Worm (Caenorhabditis elegans) whole organism, L3 larva: Measurements from ENCODE around the gene Y75B12B.11.

Experiments
- R02D3.7 ChIP-seq: fragments of 150-350 bp; optimal IDR thresholded peaks from 2 replicates; lab custom pipeline; 2014; ENCODE audit warnings: missing biosample characterization, missing genetic modification characterization
- ZK546.5 ChIP-seq: sonication (generic microtip); optimal IDR thresholded peaks from 2 replicates; lab custom pipeline; 2017; ENCODE audit warnings: missing biosample characterization, missing genetic modification characterization
- aly-2 ChIP-seq: fragments of 150-350 bp; optimal IDR thresholded peaks from 2 replicates; lab custom pipeline; 2014; ENCODE audit warnings: missing biosample characterization, missing genetic modification characterization
- ceh-16 ChIP-seq: sonication (generic microtip); optimal IDR thresholded peaks from 2 replicates; lab custom pipeline; 2017; ENCODE audit warnings: missing biosample characterization, missing genetic modification characterization
- ceh-82 ChIP-seq: fragments of 150-350 bp; optimal IDR thresholded peaks from 2 replicates; lab custom pipeline; 2014; ENCODE audit warnings: missing biosample characterization, missing genetic modification characterization
- ceh-9 ChIP-seq: sonication (generic microtip); optimal IDR thresholded peaks from 2 replicates; lab custom pipeline; 2018; ENCODE audit warnings: missing biosample characterization, missing genetic modification characterization
- daf-12 ChIP-seq: fragments of 150-350 bp; optimal IDR thresholded peaks from 2 replicates; lab custom pipeline; 2014; ENCODE audit warnings: missing biosample characterization, missing genetic modification reagents, missing genetic modification characterization
- egl-5 ChIP-seq: fragments of 150-350 bp; optimal IDR thresholded peaks from 2 replicates; lab custom pipeline; 2017; ENCODE audit warnings: missing biosample characterization, missing genetic modification reagents, missing genetic modification characterization, inconsistent platforms
- elt-1 ChIP-seq: fragments of 150-350 bp; optimal IDR thresholded peaks from 2 replicates; lab custom pipeline; 2014; ENCODE audit warnings: missing biosample characterization, missing genetic modification characterization
- elt-2 ChIP-seq: sonication (generic microtip); optimal IDR thresholded peaks from 2 replicates; lab custom pipeline; 2016; ENCODE audit warnings: missing genetic modification reagents, mild to moderate bottlenecking, missing genetic modification characterization, missing compliant biosample characterization
- fkh-10 ChIP-seq: sonication (generic microtip); optimal IDR thresholded peaks from 2 replicates; lab custom pipeline; 2017; ENCODE audit warnings: missing biosample characterization, missing genetic modification reagents, missing genetic modification characterization
- fos-1 ChIP-seq: fragments of 150-350 bp; optimal IDR thresholded peaks from 2 replicates; lab custom pipeline; 2014; ENCODE audit warnings: missing biosample characterization, missing genetic modification characterization
- hmg-11 ChIP-seq: sonication (generic microtip); optimal IDR thresholded peaks from 2 replicates; lab custom pipeline; 2016; ENCODE audit warnings: missing genetic modification characterization, missing compliant biosample characterization
- jun-1 ChIP-seq: fragments of 150-350 bp; optimal IDR thresholded peaks from 2 replicates; lab custom pipeline; 2014; ENCODE audit warnings: missing biosample characterization, missing genetic modification reagents, missing genetic modification characterization
- lin-15B ChIP-seq: fragments of 150-350 bp; optimal IDR thresholded peaks from 2 replicates; lab custom pipeline; 2014; ENCODE audit warnings: missing biosample characterization, missing genetic modification characterization
- lsy-12 ChIP-seq: sonication (generic microtip); optimal IDR thresholded peaks from 2 replicates; lab custom pipeline; 2016; ENCODE audit warnings: mild to moderate bottlenecking, missing genetic modification characterization, missing compliant biosample characterization
- mdl-1 ChIP-seq: fragments of 150-350 bp; optimal IDR thresholded peaks from 2 replicates; lab custom pipeline; 2014; ENCODE audit warnings: missing biosample characterization, missing genetic modification characterization
- mml-1 ChIP-seq: fragments of 150-350 bp; sonication (generic microtip); optimal IDR thresholded peaks from 3 replicates; lab custom pipeline; 2014; ENCODE audit warnings: missing biosample characterization, missing genetic modification characterization
- nfya-1 ChIP-seq: sonication (generic microtip); optimal IDR thresholded peaks from 2 replicates; lab custom pipeline; 2017; ENCODE audit warnings: missing genetic modification characterization, mild to moderate bottlenecking, missing compliant biosample characterization, antibody characterized with exemption, moderate library complexity; ENCODE audit not compliant: insufficient read depth
- nhr-11 ChIP-seq: fragments of 150-350 bp; optimal IDR thresholded peaks from 2 replicates; lab custom pipeline; 2014; ENCODE audit warnings: missing biosample characterization, missing genetic modification characterization
- nhr-12 ChIP-seq: fragments of 150-350 bp; optimal IDR thresholded peaks from 2 replicates; lab custom pipeline; 2014; ENCODE audit warnings: missing biosample characterization, missing genetic modification characterization
- nhr-23 ChIP-seq: fragments of 150-350 bp; optimal IDR thresholded peaks from 2 replicates; lab custom pipeline; 2014; ENCODE audit warnings: missing biosample characterization, missing genetic modification reagents, missing genetic modification characterization
- nhr-237 ChIP-seq: fragments of 150-350 bp; optimal IDR thresholded peaks from 2 replicates; lab custom pipeline; 2014; ENCODE audit warnings: missing biosample characterization, missing genetic modification characterization
- nhr-25 ChIP-seq: sonication (generic microtip); optimal IDR thresholded peaks from 2 replicates; lab custom pipeline; 2017; ENCODE audit warnings: missing biosample characterization, missing genetic modification characterization
- nhr-43 ChIP-seq: sonication (generic microtip); optimal IDR thresholded peaks from 2 replicates; lab custom pipeline; 2016; ENCODE audit warnings: mild to moderate bottlenecking, missing genetic modification characterization, missing compliant biosample characterization; ENCODE audit not compliant: poor library complexity, severe bottlenecking
- nhr-67 ChIP-seq: fragments of 150-350 bp; optimal IDR thresholded peaks from 2 replicates; lab custom pipeline; 2014; ENCODE audit warnings: missing biosample characterization, missing genetic modification characterization
- nhr-76 ChIP-seq: fragments of 150-350 bp; sonication (generic microtip); optimal IDR thresholded peaks from 5 replicates; lab custom pipeline; 2014; ENCODE audit warnings: missing biosample characterization, missing genetic modification characterization
- nhr-77 ChIP-seq: fragments of 150-350 bp; optimal IDR thresholded peaks from 2 replicates; lab custom pipeline; 2014; ENCODE audit warnings: missing biosample characterization, missing genetic modification characterization
- pha-4 ChIP-seq: fragments of 150-350 bp; optimal IDR thresholded peaks from 2 replicates; lab custom pipeline; 2014; ENCODE audit warnings: missing biosample characterization, missing genetic modification reagents, missing genetic modification characterization
- sea-2 ChIP-seq: fragments of 150-350 bp; sonication (generic microtip); optimal IDR thresholded peaks from 4 replicates; lab custom pipeline; 2014; ENCODE audit warnings: missing biosample characterization, missing genetic modification reagents, missing genetic modification characterization
- skn-1 ChIP-seq: fragments of 150-350 bp; optimal IDR thresholded peaks from 2 replicates; lab custom pipeline; 2014; ENCODE audit warnings: missing biosample characterization, missing genetic modification characterization
- snpc-4 ChIP-seq: fragments of 150-350 bp; optimal IDR thresholded peaks from 2 replicates; lab custom pipeline; 2014; ENCODE audit warnings: missing biosample characterization, missing genetic modification characterization
- unc-39 ChIP-seq: sonication (generic microtip); optimal IDR thresholded peaks from 4 replicates; lab custom pipeline; 2017; ENCODE audit warnings: missing biosample characterization, missing genetic modification characterization
- unc-62 ChIP-seq: fragments of 150-350 bp; sonication (generic microtip); optimal IDR thresholded peaks from 4 replicates; lab custom pipeline; 2014; ENCODE audit warnings: missing biosample characterization, missing genetic modification reagents, missing genetic modification characterization
- zag-1 ChIP-seq: fragments of 150-350 bp; optimal IDR thresholded peaks from 2 replicates; lab custom pipeline; 2014; ENCODE audit warnings: missing biosample characterization, missing genetic modification characterization
- ztf-11 ChIP-seq: fragments of 150-350 bp; optimal IDR thresholded peaks from 2 replicates; lab custom pipeline; 2014; ENCODE audit warnings: missing biosample characterization, missing genetic modification characterization
- ztf-4 ChIP-seq: fragments of 150-350 bp; optimal IDR thresholded peaks from 2 replicates; lab custom pipeline; 2014; ENCODE audit warnings: missing biosample characterization, missing genetic modification characterization

The Y75B12B.11 gene

ce11 chrV:15150661-15151060, 40.4 kb upstream of the Y75B12B.11 start, which contains the start of gene T09F5.2:
Gene T09F5.2 (plus strand): TSS chrV:15150961.
- no peak for TF ChIP-seq skn-1 (tag; lab: Kevin White, UChicago)
- no peak for TF ChIP-seq hmg-11
- TF ChIP-seq nhr-67: no peak
- no peak for TF ChIP-seq mdl-1 (tag; lab: Kevin White, UChicago)
- no peak for TF ChIP-seq ceh-82 (tag; lab: Kevin White, UChicago)
- TF ChIP-seq snpc-4 (tag; lab: Kevin White, UChicago): no peak
- no peak for TF ChIP-seq egl-5
- TF ChIP-seq nhr-23 (tag; lab: Kevin White, UChicago): no peak
- no peak for TF ChIP-seq nhr-25 (tag; lab: Kevin White, UChicago)
- no peak for TF ChIP-seq unc-62 (GFP tag; lab: Kevin White, UChicago)
- TF ChIP-seq aly-2 (tag; lab: Kevin White, UChicago): no peak
- no peak for TF ChIP-seq nhr-43 (tag; lab: Kevin White, UChicago)
- no peak for TF ChIP-seq ZK546.5 (tag; lab: Kevin White, UChicago)

DNA sequence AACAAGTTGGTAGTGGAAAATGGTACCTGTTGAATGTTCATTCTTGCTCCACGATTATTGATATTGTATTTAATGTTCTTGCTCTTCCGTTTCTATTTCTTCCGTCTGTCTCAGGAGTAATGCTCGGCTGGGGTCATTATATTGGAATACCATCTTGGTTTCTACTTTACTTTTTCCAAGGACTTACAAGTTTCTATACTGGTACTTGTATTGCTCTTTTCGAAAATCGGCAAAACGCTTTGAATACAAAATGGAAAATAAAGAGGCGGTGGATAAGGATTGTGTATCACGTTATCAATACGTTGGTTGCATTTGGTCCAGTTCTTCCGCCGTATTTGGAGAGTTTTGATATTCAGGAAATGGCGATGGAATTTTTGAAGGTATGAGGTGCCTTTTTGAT, 39.1 kb upstream of the Y75B12B.11 start:
- TF ChIP-seq elt-1 (tag; lab: Kevin White, UChicago) (no peak), snpc-4 (tag; lab: Kevin White, UChicago) (no peak), nhr-237 (tag; lab: Kevin White, UChicago) (no peak), nhr-67 (no peak), ztf-4 (tag; lab: Kevin White, UChicago) (no peak), nhr-76 (no peak), nfya-1 (tag; lab: Kevin White, UChicago) (no peak), egl-5 (no peak), nhr-25 (tag; lab: Kevin White, UChicago) (no peak), nhr-23 (tag; lab: Kevin White, UChicago) (no peak), aly-2 (tag; lab: Kevin White, UChicago) (no peak), zag-1 (tag; lab: Kevin White, UChicago) (no peak)

DNA sequence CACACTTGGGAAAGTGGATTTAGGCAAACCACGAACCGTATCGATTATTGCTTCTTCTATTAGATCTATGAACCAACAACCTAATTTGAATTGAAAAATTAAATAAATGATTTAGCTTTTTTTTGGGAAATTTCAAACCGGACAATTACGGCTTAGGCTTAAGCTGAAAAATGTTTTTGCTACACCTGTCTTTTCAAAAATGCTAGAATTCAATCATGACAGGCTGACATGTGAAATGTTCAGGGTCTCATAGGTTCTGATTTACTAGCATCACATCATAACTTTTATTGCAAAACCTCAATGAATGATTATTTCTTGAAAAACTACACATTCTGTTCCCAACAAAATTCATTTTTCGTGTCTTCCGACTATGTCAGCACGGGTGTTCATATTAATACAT, 37.8 kb upstream of the Y75B12B.11 start, which contains the start of gene srh-55:
srh-55 (plus strand) TSS at position 301 of the 400 bp plus-strand sequence.
- TF ChIP-seq unc-39 (no peak), skn-1 (tag; lab: Kevin White, UChicago) (no peak), egl-5 (no peak), ztf-11 (tag; lab: Kevin White, UChicago) (no peak), zag-1 (tag; lab: Kevin White, UChicago) (no peak), sea-2 (GFP tag; lab: Kevin White, UChicago) (no peak), nhr-77 (tag; lab: Kevin White, UChicago) (no peak), ceh-16 (tag; lab: Kevin White, UChicago) (no peak), ceh-9 (no peak), aly-2 (tag; lab: Kevin White, UChicago) (no peak), unc-62 (GFP tag; lab: Kevin White, UChicago) (no peak), nhr-11 (tag; lab: Kevin White, UChicago) (no peak), R02D3.7 (no peak), jun-1 (tag; lab: Kevin White, UChicago) (no peak), nhr-23 (tag; lab: Kevin White, UChicago) (no peak), lsy-12 (tag; lab: Kevin White, UChicago) (no peak), fos-1 (no peak)

DNA sequence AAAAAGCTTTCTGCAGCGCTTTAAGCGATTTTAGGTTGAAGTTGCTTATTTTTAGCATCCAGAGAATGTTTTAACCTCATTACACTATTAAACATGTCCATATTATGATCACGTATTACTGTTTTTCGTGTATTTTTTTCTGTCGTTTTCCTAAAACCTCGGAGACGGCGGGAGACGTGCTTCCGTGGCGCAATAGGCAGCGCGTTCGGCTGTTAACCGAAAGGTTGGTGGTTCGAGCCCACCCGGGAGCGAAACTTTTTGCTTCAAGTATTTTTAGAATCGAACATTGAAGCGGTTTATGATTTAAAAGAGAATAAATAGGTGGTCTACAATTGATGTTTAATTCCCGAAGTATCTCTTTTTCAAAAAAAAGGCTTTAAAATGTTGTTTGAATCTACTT, 34.6 kb upstream of the Y75B12B.11 start:
- TF ChIP-seq unc-62 (GFP tag; lab: Kevin White, UChicago) (no peak), nhr-12 (no peak), nfya-1 (tag; lab: Kevin White, UChicago) (no peak), lin-15B (no peak), elt-2 (tag; lab: Kevin White, UChicago) (no peak), unc-39 (no peak), mdl-1 (tag; lab: Kevin White, UChicago) (no peak), mml-1 (tag; lab: Kevin White, UChicago) (no peak), nhr-67 (no peak), daf-12 (tag; lab: Kevin White, UChicago) (no peak), lsy-12 (tag; lab: Kevin White, UChicago) (no peak), ztf-11 (tag; lab: Kevin White, UChicago) (no peak), pha-4 (tag; lab: Kevin White, UChicago) (no peak), fkh-10 (GFP tag; lab: Kevin White, UChicago) (no peak), jun-1 (tag; lab: Kevin White, UChicago) (no peak), ztf-4 (tag; lab: Kevin White, UChicago) (no peak), egl-5 (no peak)
